Worm (Caenorhabditis elegans) whole organism, young adult: ENCODE measurements around the gene ZK185.4.

Source experiments
- ZK185.1 ChIP-seq: sonication (generic microtip); optimal IDR thresholded peaks from 2 replicates; lab custom pipeline; 2016; ENCODE audit warnings: mild to moderate bottlenecking, missing genetic modification characterization, missing compliant biosample characterization; ENCODE audit not compliant: poor library complexity, severe bottlenecking
- ama-1 ChIP-seq, 3 experiments: fragments of 150-350 bp in 1 of 3; sonication (generic microtip) in 2 of 3; optimal IDR thresholded peaks; 2 replicates each; lab custom pipeline; 2014 to 2018; ENCODE audit warnings: missing biosample characterization in 2 of 3, missing genetic modification characterization in 2 of 3, missing genetic modification reagents in 2 of 3
- chd-7 ChIP-seq: sonication (generic microtip); optimal IDR thresholded peaks from 2 replicates; lab custom pipeline; 2016; ENCODE audit warnings: mild to moderate bottlenecking, missing genetic modification characterization, moderate library complexity, missing compliant biosample characterization
- dpl-1 ChIP-seq: fragments of 150-350 bp; optimal IDR thresholded peaks from 2 replicates; lab custom pipeline; 2014; ENCODE audit warnings: missing biosample characterization, missing genetic modification reagents, missing genetic modification characterization

- TF ChIP-seq ZK185.1 (tag; lab: Kevin White, UChicago) (no peak), chd-7 (tag; lab: Kevin White, UChicago) (no peak), dpl-1 (GFP tag; lab: Kevin White, UChicago) (no peak), ama-1 (optimal IDR thresholded peaks at IDR 0.05; lab: Kevin White, UChicago) (no peak), ama-1 (GFP tag; optimal IDR thresholded peaks at IDR 0.05; lab: Kevin White, UChicago) (no peak)
Observed at ce11 chrIV:4551562-4551961, 18.6 kb upstream of the ZK185.4 start.
